Worm (Caenorhabditis elegans): ENCODE data around the gene C38C5.1.

Gene C38C5.1

ce11 chrX:5603338-5603816 lies 45.5 kb downstream of the C38C5.1 start, which contains the start of gene F14D12.1:
Gene F14D12.1, plus strand, starts transcription at chrX:5603766.
- TF ChIP-seq nhr-25 (tag; optimal IDR thresholded peaks at IDR 0.05), result peak; percentile 38
- peak; percentile 65 for TF ChIP-seq ceh-28 (tag; optimal IDR thresholded peaks at IDR 0.05)
- TF ChIP-seq elt-1 (tag; optimal IDR thresholded peaks at IDR 0.05), result no peak
- peak; percentile 84 for TF ChIP-seq nhr-43 (tag; optimal IDR thresholded peaks at IDR 0.05; ENCODE audit: poor library complexity, severe bottlenecking)
- peak; percentile 57 for TF ChIP-seq nhr-23 (tag; optimal IDR thresholded peaks at IDR 0.05)
- no peak for TF ChIP-seq ceh-16 (tag; optimal IDR thresholded peaks at IDR 0.05)
- TF ChIP-seq skn-1 (tag; optimal IDR thresholded peaks at IDR 0.05), result no peak
- TF ChIP-seq lin-15B (tag; optimal IDR thresholded peaks at IDR 0.05), result no peak
- no peak for TF ChIP-seq aly-2 (tag; optimal IDR thresholded peaks at IDR 0.05)
- peak; percentile 61 to 71 (median 68) for TF ChIP-seq elt-3 (tag; optimal IDR thresholded peaks at IDR 0.05)
- no peak for TF ChIP-seq ama-1 (optimal IDR thresholded peaks at IDR 0.05)
- TF ChIP-seq tbx-2 (tag; optimal IDR thresholded peaks at IDR 0.05), result no peak

ce11 chrX:5605049-5605448 lies 47.2 kb downstream of the C38C5.1 start:
- peak; percentile 45 for TF ChIP-seq nhr-43 (tag; optimal IDR thresholded peaks at IDR 0.05; ENCODE audit: poor library complexity, severe bottlenecking)
- no peak for TF ChIP-seq elt-1 (tag; optimal IDR thresholded peaks at IDR 0.05)

Measured in whole organism, L3 larva.